Fruit fly (Drosophila melanogaster) whole organism, embryonic: ENCODE measurements around the gene Rab40.
A peak's percentile ranks its signal among the peaks of the same experiment; 100 is the strongest.

Experiments used
- Ada2b ChIP-seq: fragments of 200-800 bp; sonication (Bioruptor generic); IDR thresholded peaks from 2 replicates; pipeline ENCODE4 v1.3.6; 2022; ENCODE audit warnings: missing biosample characterization, missing genetic modification characterization
- Asciz ChIP-seq: fragments of 200-800 bp; sonication (Bioruptor generic); optimal IDR thresholded peaks from 2 replicates; lab custom pipeline; 2017; ENCODE audit warnings: missing biosample characterization, mild to moderate bottlenecking, missing genetic modification characterization, missing genetic modification reagents
- Atf6 ChIP-seq: fragments of 200-800 bp; sonication (Bioruptor generic); IDR thresholded peaks from 2 replicates; pipeline ENCODE4 v1.3.6; 2022; ENCODE audit warnings: missing biosample characterization, missing genetic modification characterization
- Bdp1 ChIP-seq: fragments of 200-800 bp; sonication (Bioruptor generic); optimal IDR thresholded peaks from 3 replicates; lab custom pipeline; 2016; ENCODE audit warnings: missing biosample characterization, missing genetic modification characterization
- CG10321 ChIP-seq: fragments of 200-800 bp; sonication (Bioruptor generic); IDR thresholded peaks from 2 replicates; pipeline ENCODE4 v1.3.6; 2022; ENCODE audit warnings: missing biosample characterization, missing genetic modification characterization
- CG12071 ChIP-seq: fragments of 200-800 bp; sonication (Bioruptor generic); optimal IDR thresholded peaks from 3 replicates; lab custom pipeline; 2018; ENCODE audit warnings: missing biosample characterization, mild to moderate bottlenecking, missing genetic modification characterization
- CG12104 ChIP-seq: fragments of 200-800 bp; sonication (Bioruptor generic); optimal IDR thresholded peaks from 3 replicates; lab custom pipeline; 2016; ENCODE audit warnings: missing biosample characterization, missing genetic modification characterization
- CG14710 ChIP-seq: fragments of 200-800 bp; sonication (Bioruptor generic); optimal IDR thresholded peaks from 3 replicates; lab custom pipeline; 2019; ENCODE audit warnings: missing biosample characterization, mild to moderate bottlenecking, missing genetic modification characterization, moderate library complexity
- CG15601 ChIP-seq: fragments of 200-800 bp; sonication (Bioruptor generic); optimal IDR thresholded peaks from 3 replicates; lab custom pipeline; 2019; ENCODE audit warnings: missing biosample characterization, mild to moderate bottlenecking, missing genetic modification characterization, moderate library complexity
- CG18764 ChIP-seq: fragments of 200-800 bp; sonication (Bioruptor generic); optimal IDR thresholded peaks from 3 replicates; lab custom pipeline; 2016; ENCODE audit warnings: missing biosample characterization, missing genetic modification characterization
- CG30403 ChIP-seq: fragments of 200-800 bp; sonication (Bioruptor generic); optimal IDR thresholded peaks from 3 replicates; lab custom pipeline; 2016; ENCODE audit warnings: missing biosample characterization, missing genetic modification characterization
- CG31365 ChIP-seq: fragments of 200-800 bp; sonication (Bioruptor generic); optimal IDR thresholded peaks from 2 replicates; lab custom pipeline; 2018; ENCODE audit warnings: missing biosample characterization, mild to moderate bottlenecking, missing genetic modification characterization
- CG31441 ChIP-seq: fragments of 200-800 bp; sonication (Bioruptor generic); IDR thresholded peaks from 2 replicates; pipeline ENCODE4 v1.3.6; 2022; ENCODE audit warnings: missing biosample characterization, missing genetic modification characterization
- CG3995 ChIP-seq: fragments of 200-800 bp; sonication (Bioruptor generic); optimal IDR thresholded peaks from 3 replicates; lab custom pipeline; 2016; ENCODE audit warnings: missing biosample characterization, missing genetic modification characterization
- CG4617 ChIP-seq: fragments of 200-800 bp; sonication (Bioruptor generic); optimal IDR thresholded peaks from 3 replicates; lab custom pipeline; 2016; ENCODE audit warnings: missing biosample characterization, missing genetic modification characterization, borderline replicate concordance
- CG4707 ChIP-seq: fragments of 200-800 bp; sonication (Bioruptor generic); optimal IDR thresholded peaks from 2 replicates; lab custom pipeline; 2018; ENCODE audit warnings: missing biosample characterization, mild to moderate bottlenecking, missing genetic modification characterization, moderate library complexity
- CG6683 ChIP-seq: fragments of 200-800 bp; sonication (Bioruptor generic); optimal IDR thresholded peaks from 2 replicates; lab custom pipeline; 2017; ENCODE audit warnings: missing biosample characterization, mild to moderate bottlenecking, missing genetic modification characterization, missing genetic modification reagents
- CG6813 ChIP-seq: fragments of 200-800 bp; sonication (Bioruptor generic); optimal IDR thresholded peaks from 2 replicates; lab custom pipeline; 2017; ENCODE audit warnings: missing biosample characterization, missing genetic modification characterization, mild to moderate bottlenecking, moderate library complexity, missing genetic modification reagents
- CG7556 ChIP-seq: fragments of 200-800 bp; sonication (Bioruptor generic); optimal IDR thresholded peaks from 2 replicates; lab custom pipeline; 2017; ENCODE audit warnings: missing biosample characterization, mild to moderate bottlenecking, missing genetic modification characterization
- CG7839 ChIP-seq: fragments of 200-800 bp; sonication (Bioruptor generic); optimal IDR thresholded peaks from 3 replicates; lab custom pipeline; 2018; ENCODE audit warnings: missing biosample characterization, mild to moderate bottlenecking, missing genetic modification characterization, moderate library complexity
- Dfd ChIP-seq, 2 experiments: fragments of >200 bp; optimal IDR thresholded peaks; 2 replicates each; lab custom pipeline; 2017; ENCODE audit warnings: missing biosample characterization in 2 of 2, missing genetic modification characterization in 2 of 2
- Fer1 ChIP-seq: fragments of 200-800 bp; sonication (Bioruptor generic); optimal IDR thresholded peaks from 2 replicates; lab custom pipeline; 2017; ENCODE audit warnings: missing biosample characterization, mild to moderate bottlenecking, missing genetic modification characterization
- Fer3 ChIP-seq: fragments of 200-800 bp; sonication (Bioruptor generic); optimal IDR thresholded peaks from 2 replicates; lab custom pipeline; 2018; ENCODE audit warnings: missing biosample characterization, mild to moderate bottlenecking, missing genetic modification characterization, moderate library complexity
- Hmx ChIP-seq: fragments of 200-800 bp; sonication (Bioruptor generic); optimal IDR thresholded peaks from 2 replicates; lab custom pipeline; 2016; ENCODE audit warnings: missing biosample characterization, missing genetic modification characterization
- Hsf ChIP-seq: fragments of 200-800 bp; sonication (Bioruptor generic); optimal IDR thresholded peaks from 3 replicates; lab custom pipeline; 2016; ENCODE audit warnings: missing biosample characterization, missing genetic modification characterization
- Mrtf ChIP-seq: fragments of 200-800 bp; sonication (Bioruptor generic); IDR thresholded peaks from 3 replicates; pipeline ENCODE4 v1.3.6; 2022; ENCODE audit warnings: missing biosample characterization, missing genetic modification characterization
- Nf-YA ChIP-seq: fragments of 200-800 bp; sonication (Bioruptor generic); IDR thresholded peaks from 2 replicates; pipeline ENCODE4 v1.3.6; 2022; ENCODE audit warnings: missing biosample characterization, missing genetic modification characterization
- Poxn ChIP-seq: fragments of 200-800 bp; sonication (Bioruptor generic); IDR thresholded peaks from 2 replicates; pipeline ENCODE4 v1.3.6; 2022; ENCODE audit warnings: missing biosample characterization, missing genetic modification characterization
- Rx ChIP-seq: fragments of 200-800 bp; sonication (Bioruptor generic); IDR thresholded peaks from 2 replicates; pipeline ENCODE4 v1.3.6; 2022; ENCODE audit warnings: missing biosample characterization, missing genetic modification characterization
- Spps ChIP-seq: fragments of 200-800 bp; sonication (Bioruptor generic); optimal IDR thresholded peaks from 2 replicates; lab custom pipeline; 2018; ENCODE audit warnings: missing biosample characterization, mild to moderate bottlenecking, missing genetic modification characterization
- Stat92E ChIP-seq, 3 experiments: fragments of >200 bp in 2 of 3; fragments of 200-800 bp in 1 of 3; sonication (Bioruptor generic) in 1 of 3; optimal IDR thresholded peaks; 2 replicates each; lab custom pipeline; 2017 to 2019; ENCODE audit warnings: missing biosample characterization in 3 of 3, missing genetic modification characterization in 3 of 3, mild to moderate bottlenecking in 1 of 3, moderate library complexity in 1 of 3
- Vsx1 ChIP-seq: fragments of 200-800 bp; sonication (Bioruptor generic); optimal IDR thresholded peaks from 2 replicates; lab custom pipeline; 2017; ENCODE audit warnings: missing biosample characterization, mild to moderate bottlenecking, missing genetic modification characterization, missing genetic modification reagents
- abd-A ChIP-seq: fragments of 200-800 bp; sonication (Bioruptor generic); optimal IDR thresholded peaks from 3 replicates; lab custom pipeline; 2019; ENCODE audit warnings: missing biosample characterization, mild to moderate bottlenecking, missing genetic modification characterization, moderate library complexity
- cato ChIP-seq: fragments of 200-800 bp; sonication (Bioruptor generic); optimal IDR thresholded peaks from 2 replicates; lab custom pipeline; 2016; ENCODE audit warnings: missing biosample characterization, missing genetic modification characterization, borderline replicate concordance
- dpn ChIP-seq, 2 experiments: fragments of 200-800 bp; sonication (Bioruptor generic); optimal IDR thresholded peaks; 3 replicates each; lab custom pipeline; 2016; ENCODE audit warnings: missing biosample characterization in 2 of 2, missing genetic modification characterization in 2 of 2
- ems ChIP-seq: fragments of 200-800 bp; sonication (Bioruptor generic); optimal IDR thresholded peaks from 3 replicates; lab custom pipeline; 2016; ENCODE audit warnings: missing biosample characterization, missing genetic modification characterization
- esg ChIP-seq: fragments of 200-800 bp; sonication (Bioruptor generic); conservative IDR thresholded peaks from 2 replicates; pipeline ENCODE4 v1.3.6; 2022; ENCODE audit warnings: missing biosample characterization, missing genetic modification characterization
- gcm ChIP-seq: fragments of 200-800 bp; sonication (Bioruptor generic); optimal IDR thresholded peaks from 2 replicates; lab custom pipeline; 2019; ENCODE audit warnings: missing biosample characterization, mild to moderate bottlenecking, missing genetic modification characterization, moderate library complexity
- gem ChIP-seq: fragments of 200-800 bp; sonication (Bioruptor generic); optimal IDR thresholded peaks from 2 replicates; lab custom pipeline; 2019; ENCODE audit warnings: missing biosample characterization, mild to moderate bottlenecking, missing genetic modification characterization, moderate library complexity
- lbe ChIP-seq: fragments of 200-800 bp; sonication (Bioruptor generic); optimal IDR thresholded peaks from 2 replicates; lab custom pipeline; 2016; ENCODE audit warnings: missing biosample characterization, mild to moderate bottlenecking, missing genetic modification characterization
- lola ChIP-seq, 3 experiments: fragments of >200 bp in 2 of 3; fragments of 200-800 bp in 1 of 3; sonication (Bioruptor generic) in 1 of 3; optimal IDR thresholded peaks; 2 replicates each; lab custom pipeline; 2017 to 2019; ENCODE audit warnings: missing biosample characterization in 3 of 3, missing genetic modification characterization in 3 of 3, mild to moderate bottlenecking in 1 of 3, moderate library complexity in 1 of 3
- seq ChIP-seq: fragments of 200-800 bp; sonication (Bioruptor generic); IDR thresholded peaks from 2 replicates; pipeline ENCODE4 v1.3.6; 2022; ENCODE audit warnings: missing biosample characterization, missing genetic modification characterization
- sna ChIP-seq: fragments of 200-800 bp; sonication (Bioruptor generic); IDR thresholded peaks from 2 replicates; pipeline ENCODE4 v1.3.6; 2022; ENCODE audit warnings: missing biosample characterization, missing genetic modification characterization; ENCODE audit not compliant: partially characterized antibody
- tin ChIP-seq: fragments of 200-800 bp; sonication (Bioruptor generic); optimal IDR thresholded peaks from 3 replicates; lab custom pipeline; 2016; ENCODE audit warnings: missing biosample characterization, missing genetic modification characterization
- wor ChIP-seq: fragments of 200-800 bp; sonication (Bioruptor generic); IDR thresholded peaks from 2 replicates; pipeline ENCODE4 v1.3.6; 2022; ENCODE audit warnings: missing biosample characterization, missing genetic modification characterization
- zen2 ChIP-seq: fragments of 200-800 bp; sonication (Bioruptor generic); IDR thresholded peaks from 3 replicates; pipeline ENCODE4 v1.3.6; 2022; ENCODE audit warnings: missing biosample characterization, missing genetic modification characterization; ENCODE audit not compliant: partially characterized antibody
- zf30C ChIP-seq: fragments of 200-800 bp; sonication (Bioruptor generic); optimal IDR thresholded peaks from 3 replicates; lab custom pipeline; 2018; ENCODE audit warnings: missing biosample characterization, mild to moderate bottlenecking, missing genetic modification characterization
- zfh1 ChIP-seq: fragments of 200-800 bp; sonication (Bioruptor generic); IDR thresholded peaks from 3 replicates; pipeline ENCODE4 v1.3.6; 2022; ENCODE audit warnings: missing biosample characterization, missing genetic modification characterization

Gene Rab40

dm6 chrX:12455891-12456290, 7.0 kb downstream of the Rab40 start (continued):
- TF ChIP-seq Fer1 (GFP tag; lab: Kevin White, UChicago) (no peak), CG3995 (no peak), Fer3 (tag; lab: Kevin White, UChicago) (no peak), esg (GFP tag; lab: Robert Waterston, UW) (no peak), CG15601 (tag; lab: Kevin White, UChicago) (peak; percentile 68), Mrtf (no peak)

DNA sequence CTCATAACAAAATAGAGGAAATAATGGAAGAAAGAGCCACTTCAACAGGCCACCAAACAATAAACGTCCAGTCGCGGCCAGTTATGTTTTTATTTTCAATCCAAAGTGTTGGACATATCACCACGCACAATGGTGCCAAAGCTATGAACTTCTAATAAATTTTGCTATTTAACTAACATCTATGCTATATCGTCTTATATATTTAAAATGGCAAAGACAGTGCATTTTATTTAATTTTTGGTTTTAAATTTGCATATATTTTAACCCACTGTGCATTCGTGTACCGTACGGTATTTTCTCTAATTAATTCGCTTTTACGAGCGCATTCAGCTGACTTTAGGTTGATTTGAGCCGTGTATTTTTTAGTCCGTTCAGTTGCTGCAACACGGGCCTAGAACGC, 8.6 kb downstream of the Rab40 start, which contains the start of gene CG15927:
Gene CG15927 (plus strand): TSS at position 372 of the 400 bp plus-strand sequence.
- TF ChIP-seq CG7556 (GFP tag; lab: Kevin White, UChicago), result peak; percentile 35
- peak; percentile 63; the same call in 1 of the 2 replicates for TF ChIP-seq Atf6 (GFP tag; lab: Robert Waterston, UW)
- TF ChIP-seq wor (GFP tag; lab: Robert Waterston, UW), result peak; percentile 62
- no peak for TF ChIP-seq CG10321 (GFP tag; lab: Robert Waterston, UW)
- peak; percentile 43 for TF ChIP-seq tin (GFP tag; lab: Kevin White, UChicago)
- no peak for TF ChIP-seq Nf-YA (GFP tag; lab: Robert Waterston, UW)
- no peak for TF ChIP-seq CG4617 (GFP tag; lab: Kevin White, UChicago)
- TF ChIP-seq zfh1 (GFP tag; lab: Robert Waterston, UW), result peak; percentile 72
- peak in 1 of 3 experiments; percentile 33 for TF ChIP-seq lola (GFP tag; optimal IDR thresholded peaks at IDR 0.05; lab: Kevin White, UChicago)
- peak; percentile 36 for TF ChIP-seq seq (GFP tag; lab: Robert Waterston, UW)
- TF ChIP-seq CG14710, result peak; percentile 29
- no peak for TF ChIP-seq Stat92E (GFP tag; optimal IDR thresholded peaks at IDR 0.05; lab: Kevin White, UChicago)
- TF ChIP-seq CG4707 (GFP tag; lab: Kevin White, UChicago), result peak; percentile 40
- no peak for TF ChIP-seq sna
- no peak for TF ChIP-seq zen2 (GFP tag; lab: Robert Waterston, UW)
- TF ChIP-seq ems (GFP tag; lab: Kevin White, UChicago), result peak; percentile 24
- no peak for TF ChIP-seq CG12104 (GFP tag; lab: Kevin White, UChicago)
- no peak for TF ChIP-seq Bdp1 (GFP tag; lab: Kevin White, UChicago)
- no peak for TF ChIP-seq Poxn (GFP tag; lab: Robert Waterston, UW)
- TF ChIP-seq gcm, result peak; percentile 27
- TF ChIP-seq CG6813 (GFP tag; lab: Kevin White, UChicago), result peak; percentile 48
- TF ChIP-seq gem (tag; lab: Kevin White, UChicago), result peak; percentile 75
- TF ChIP-seq CG30403 (GFP tag; lab: Kevin White, UChicago), result peak; percentile 43
- no peak for TF ChIP-seq lbe (GFP tag; lab: Kevin White, UChicago)
- peak; percentile 23 for TF ChIP-seq CG12071
- TF ChIP-seq CG18764 (GFP tag; lab: Kevin White, UChicago), result peak; percentile 2
- TF ChIP-seq zf30C (GFP tag; lab: Kevin White, UChicago), result no peak
- TF ChIP-seq CG31365, result no peak
- TF ChIP-seq cato (GFP tag; lab: Kevin White, UChicago), result peak; percentile 13
- TF ChIP-seq Rx (GFP tag; lab: Robert Waterston, UW), result no peak
- peak; percentile 46; the same call in 1 of the 2 replicates for TF ChIP-seq CG31441 (GFP tag; lab: Robert Waterston, UW)
- TF ChIP-seq Dfd (GFP tag; optimal IDR thresholded peaks at IDR 0.05; lab: Kevin White, UChicago), result no peak
- TF ChIP-seq Vsx1 (GFP tag; lab: Kevin White, UChicago), result peak; percentile 12
- peak; percentile 67 for TF ChIP-seq CG7839
- TF ChIP-seq Spps (tag; lab: Kevin White, UChicago), result peak; percentile 8
- TF ChIP-seq abd-A (tag; lab: Kevin White, UChicago), result no peak
- TF ChIP-seq Fer3 (tag; lab: Kevin White, UChicago), result peak; percentile 26
- peak; percentile 69 for TF ChIP-seq Ada2b (GFP tag; lab: Robert Waterston, UW)
- no peak for TF ChIP-seq Hmx (GFP tag; lab: Kevin White, UChicago)
- TF ChIP-seq Asciz (GFP tag; lab: Kevin White, UChicago), result peak; percentile 54
- TF ChIP-seq CG6683 (GFP tag; lab: Kevin White, UChicago), result no peak
- TF ChIP-seq dpn (GFP tag; optimal IDR thresholded peaks at IDR 0.05; lab: Kevin White, UChicago), result peak; percentile 26 to 42
- TF ChIP-seq Hsf, result peak; percentile 47
